ENCODE assay signal across 1 fruit fly cellular context in genomic region chrX:21124176-21124575, dm6.
A peak's percentile ranks its signal among the peaks of the same experiment; 100 is the strongest.
TF ChIP-seq lines count a peak whose summit lies in the region.

No protein-coding gene starts in this region.

TF ChIP-seq in whole organism, embryonic, 481 proteins besides CTCF, POLR2A, EP300 and RAD21 (continued from another document):
- TF ChIP-seq Nf-YA (GFP tag; IDR thresholded peaks at IDR 0.05; lab: Robert Waterston, UW) (0 out of 2 replicates have a peak, but pooled peaks have one; percentile 35), CG2120 (GFP tag; optimal IDR thresholded peaks at IDR 0.05; lab: Kevin White, UChicago) (peak; percentile 72), CG18011 (GFP tag; optimal IDR thresholded peaks at IDR 0.05; lab: Kevin White, UChicago) (peak; percentile 49), CG1792 (GFP tag; optimal IDR thresholded peaks at IDR 0.05; lab: Kevin White, UChicago) (no peak), CG8765 (GFP tag; IDR thresholded peaks at IDR 0.05; lab: Robert Waterston, UW) (no peak), Optix (GFP tag; IDR thresholded peaks at IDR 0.05; lab: Robert Waterston, UW) (no peak), sima (GFP tag; optimal IDR thresholded peaks at IDR 0.05; lab: Kevin White, UChicago) (no peak), Doc3 (GFP tag; IDR thresholded peaks at IDR 0.05; lab: Robert Waterston, UW; ENCODE audit: partially characterized antibody) (no peak), NC2β (GFP tag; optimal IDR thresholded peaks at IDR 0.05; lab: Kevin White, UChicago) (peak; percentile 35), ro (GFP tag; IDR thresholded peaks at IDR 0.05; lab: Robert Waterston, UW) (no peak), Xbp1 (GFP tag; optimal IDR thresholded peaks at IDR 0.05; lab: Kevin White, UChicago) (peak; percentile 73), CG17568 (GFP tag; optimal IDR thresholded peaks at IDR 0.05; lab: Kevin White, UChicago) (peak; percentile 12), tup (GFP tag; optimal IDR thresholded peaks at IDR 0.05; lab: Kevin White, UChicago) (peak; percentile 22), dpn (GFP tag; optimal IDR thresholded peaks at IDR 0.05; lab: Kevin White, UChicago) (peak; percentile 38 to 76), Usf (GFP tag; optimal IDR thresholded peaks at IDR 0.05; lab: Kevin White, UChicago) (no peak), onecut (GFP tag; IDR thresholded peaks at IDR 0.05; lab: Robert Waterston, UW) (0 out of 2 replicates have a peak, but pooled peaks have one; percentile 34), trem (tag; optimal IDR thresholded peaks at IDR 0.05; lab: Kevin White, UChicago) (peak; percentile 51), Poxn (GFP tag; IDR thresholded peaks at IDR 0.05; lab: Robert Waterston, UW) (no peak), hkb (optimal IDR thresholded peaks at IDR 0.05; lab: Kevin White, UChicago) (no peak), hkb (GFP tag; IDR thresholded peaks at IDR 0.05; lab: Robert Waterston, UW) (peak; percentile 70), aop (GFP tag; IDR thresholded peaks at IDR 0.05; lab: Robert Waterston, UW) (no peak), pros (GFP tag; optimal IDR thresholded peaks at IDR 0.05; lab: Kevin White, UChicago) (no peak), CG6791 (GFP tag; IDR thresholded peaks at IDR 0.05; lab: Robert Waterston, UW; ENCODE audit: partially characterized antibody) (no peak), CG13624 (GFP tag; optimal IDR thresholded peaks at IDR 0.05; lab: Kevin White, UChicago) (peak; percentile 39), CG30020 (tag; optimal IDR thresholded peaks at IDR 0.05; lab: Kevin White, UChicago) (no peak), mam (GFP tag; optimal IDR thresholded peaks at IDR 0.05; lab: Kevin White, UChicago) (peak; percentile 40), Neu2 (GFP tag; optimal IDR thresholded peaks at IDR 0.05; lab: Kevin White, UChicago; ENCODE audit: borderline replicate concordance) (no peak), Aef1 (GFP tag; IDR thresholded peaks at IDR 0.05; lab: Robert Waterston, UW) (peak; percentile 63), slp2 (GFP tag; optimal IDR thresholded peaks at IDR 0.05; lab: Kevin White, UChicago) (peak; percentile 23), CG3847 (GFP tag; IDR thresholded peaks at IDR 0.05; lab: Robert Waterston, UW) (peak; percentile 60), ham (GFP tag; IDR thresholded peaks at IDR 0.05; lab: Robert Waterston, UW) (no peak), CG17361 (GFP tag; IDR thresholded peaks at IDR 0.05; lab: Robert Waterston, UW) (peak; percentile 83; the same call in 2 of the 3 replicates)
